Worm (Caenorhabditis elegans): ENCODE measurements around the gene sea-2.
A peak's percentile ranks its signal among the peaks of the same experiment; 100 is the strongest.

- TF ChIP-seq mdl-1 (tag; optimal IDR thresholded peaks at IDR 0.05): no peak
- TF ChIP-seq unc-62 (GFP tag; optimal IDR thresholded peaks at IDR 0.05): no peak
- no peak for TF ChIP-seq ama-1 (optimal IDR thresholded peaks at IDR 0.05)
- TF ChIP-seq R02D3.7 (tag; optimal IDR thresholded peaks at IDR 0.05): no peak
- no peak for TF ChIP-seq unc-39 (tag; optimal IDR thresholded peaks at IDR 0.05)
- no peak for TF ChIP-seq nfya-1 (tag; optimal IDR thresholded peaks at IDR 0.05; ENCODE audit: insufficient read depth)
- no peak for TF ChIP-seq nhr-43 (tag; optimal IDR thresholded peaks at IDR 0.05; ENCODE audit: poor library complexity, severe bottlenecking)
- no peak for TF ChIP-seq ZK546.5 (tag; optimal IDR thresholded peaks at IDR 0.05)
- no peak for TF ChIP-seq elt-1 (tag; optimal IDR thresholded peaks at IDR 0.05)
- peak; percentile 91 for TF ChIP-seq elt-2 (tag; optimal IDR thresholded peaks at IDR 0.05)
- TF ChIP-seq daf-12 (tag; optimal IDR thresholded peaks at IDR 0.05): no peak
- TF ChIP-seq lin-39 (tag; optimal IDR thresholded peaks at IDR 0.05): no peak
These were observed 3.8 kb downstream of the sea-2 start for ce11 chrII:3954018-3954417.
